Worm (Caenorhabditis elegans): ENCODE data around the gene oac-32.

- TF ChIP-seq lin-15B (tag; optimal IDR thresholded peaks at IDR 0.05), result no peak
- TF ChIP-seq skn-1 (tag; optimal IDR thresholded peaks at IDR 0.05), result no peak
- TF ChIP-seq rnt-1 (tag; optimal IDR thresholded peaks at IDR 0.05), result no peak
- no peak for TF ChIP-seq unc-62 (GFP tag; optimal IDR thresholded peaks at IDR 0.05)
- TF ChIP-seq ama-1 (optimal IDR thresholded peaks at IDR 0.05), result no peak
- no peak for TF ChIP-seq lin-35 (GFP tag; optimal IDR thresholded peaks at IDR 0.05)
- TF ChIP-seq lin-14 (GFP tag; optimal IDR thresholded peaks at IDR 0.05), result no peak
- TF ChIP-seq lsy-2 (tag; optimal IDR thresholded peaks at IDR 0.05), result no peak
- no peak for TF ChIP-seq blmp-1 (tag; optimal IDR thresholded peaks at IDR 0.05)
- no peak for TF ChIP-seq snpc-4 (tag; optimal IDR thresholded peaks at IDR 0.05)
Measured at ce11 chrV:1570679-1571078, 25.1 kb upstream of the oac-32 start.

All from whole organism, L1 larva.